Worm (Caenorhabditis elegans) whole organism, early embryonic: ENCODE data around the gene Y43F8B.7.
A peak's percentile ranks its signal among the peaks of the same experiment; 100 is the strongest.

ENCODE experiments used
- B0310.2 ChIP-seq: sonication (generic microtip); optimal IDR thresholded peaks from 2 replicates; lab custom pipeline; 2016; ENCODE audit warnings: mild to moderate bottlenecking, missing genetic modification characterization, missing compliant biosample characterization
- F13C5.2 ChIP-seq: sonication (generic microtip); optimal IDR thresholded peaks from 2 replicates; lab custom pipeline; 2017; ENCODE audit warnings: mild to moderate bottlenecking, missing genetic modification characterization, inconsistent platforms, missing compliant biosample characterization
- aly-1 ChIP-seq: sonication (generic microtip); optimal IDR thresholded peaks from 2 replicates; lab custom pipeline; 2016; ENCODE audit warnings: missing genetic modification characterization, missing compliant biosample characterization
- ama-1 ChIP-seq: fragments of 150-350 bp; optimal IDR thresholded peaks from 2 replicates; lab custom pipeline; 2014
- ceh-13 ChIP-seq: fragments of 200-800 bp; sonication (Bioruptor generic); optimal IDR thresholded peaks from 2 replicates; lab custom pipeline; 2018; ENCODE audit warnings: mild to moderate bottlenecking, missing genetic modification characterization, missing compliant biosample characterization
- ceh-36 ChIP-seq: sonication (generic microtip); optimal IDR thresholded peaks from 2 replicates; lab custom pipeline; 2016; ENCODE audit warnings: missing genetic modification characterization, inconsistent platforms, missing compliant biosample characterization
- ets-7 ChIP-seq: sonication (generic microtip); optimal IDR thresholded peaks from 2 replicates; lab custom pipeline; 2016; ENCODE audit warnings: missing genotype, missing genetic modification characterization, missing compliant biosample characterization
- flt-1 ChIP-seq: fragments of 200-800 bp; sonication (Bioruptor generic); IDR thresholded peaks from 2 replicates; pipeline ENCODE4 v1.3.6; 2022; ENCODE audit warnings: missing genetic modification characterization, missing compliant biosample characterization
- hmbx-1 ChIP-seq: sonication (generic microtip); optimal IDR thresholded peaks from 2 replicates; lab custom pipeline; 2016; ENCODE audit warnings: mild to moderate bottlenecking, missing genetic modification characterization, missing compliant biosample characterization
- hmg-4 ChIP-seq: fragments of 200-800 bp; sonication (Bioruptor generic); optimal IDR thresholded peaks from 2 replicates; lab custom pipeline; 2018; ENCODE audit warnings: mild to moderate bottlenecking, missing genetic modification characterization, missing compliant biosample characterization
- hnd-1 ChIP-seq: sonication (generic microtip); optimal IDR thresholded peaks from 2 replicates; lab custom pipeline; 2016; ENCODE audit warnings: missing genetic modification characterization, missing compliant biosample characterization
- pes-1 ChIP-seq: fragments of 200-800 bp; sonication (Bioruptor generic); IDR thresholded peaks from 2 replicates; pipeline ENCODE4 v1.3.6; 2022; ENCODE audit warnings: missing genetic modification reagents, missing genetic modification characterization, missing compliant biosample characterization
- scrt-1 ChIP-seq: fragments of 200-800 bp; sonication (Bioruptor generic); IDR thresholded peaks from 2 replicates; pipeline ENCODE4 v1.3.6; 2022; ENCODE audit warnings: missing genetic modification characterization, missing compliant biosample characterization
- sea-1 ChIP-seq: fragments of 200-800 bp; sonication (Bioruptor generic); conservative IDR thresholded peaks from 2 replicates; pipeline ENCODE4 v1.3.6; 2022; ENCODE audit warnings: missing genetic modification characterization, missing compliant biosample characterization
- tbx-11 ChIP-seq: fragments of 200-800 bp; sonication (Bioruptor generic); IDR thresholded peaks from 2 replicates; pipeline ENCODE4 v1.3.6; 2022; ENCODE audit warnings: missing genetic modification characterization, missing compliant biosample characterization
- tbx-37 ChIP-seq: fragments of 200-800 bp; sonication (Bioruptor generic); conservative IDR thresholded peaks from 2 replicates; pipeline ENCODE4 v1.3.6; 2022; ENCODE audit warnings: missing genetic modification reagents, missing genetic modification characterization, missing compliant biosample characterization
- tra-4 ChIP-seq: sonication (generic microtip); optimal IDR thresholded peaks from 2 replicates; lab custom pipeline; 2017; ENCODE audit warnings: missing genetic modification characterization, missing compliant biosample characterization

Gene Y43F8B.7

DNA sequence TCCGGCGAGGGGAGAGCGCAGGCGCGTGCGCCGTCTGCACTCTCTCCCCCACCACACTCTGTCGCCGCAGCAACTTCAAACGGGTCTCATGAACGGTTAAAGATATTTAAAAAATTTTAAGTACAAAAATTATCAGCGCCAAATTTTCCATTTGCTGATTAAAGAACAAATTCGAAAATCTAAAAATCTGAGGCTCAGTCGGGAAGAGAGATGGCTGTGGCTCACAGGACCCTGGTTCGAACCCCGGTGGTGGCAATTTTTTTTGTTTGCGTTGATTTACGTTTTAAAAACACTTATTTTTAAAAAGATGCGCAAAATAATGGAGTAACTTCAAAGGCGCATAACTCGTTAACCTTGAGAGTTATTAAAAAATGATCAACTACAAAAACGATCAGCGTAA is 6.5 kb downstream of the Y43F8B.7 start:
- no peak for TF ChIP-seq ceh-13 (GFP tag; lab: Kevin White, UChicago)
- no peak for TF ChIP-seq tra-4 (tag; lab: Kevin White, UChicago)
- TF ChIP-seq tbx-37 (GFP tag; lab: Robert Waterston, UW), result no peak
- no peak for TF ChIP-seq F13C5.2 (tag; lab: Kevin White, UChicago)
- no peak for TF ChIP-seq ama-1 (lab: Kevin White, UChicago)
- TF ChIP-seq pes-1 (GFP tag; lab: Robert Waterston, UW), result no peak
- TF ChIP-seq flt-1 (GFP tag; lab: Robert Waterston, UW), result no peak
- TF ChIP-seq ceh-36 (tag; lab: Kevin White, UChicago), result no peak
- TF ChIP-seq ets-7 (tag; lab: Kevin White, UChicago), result no peak
- TF ChIP-seq aly-1 (tag; lab: Kevin White, UChicago), result no peak
- no peak for TF ChIP-seq hmg-4 (GFP tag; lab: Kevin White, UChicago)
- TF ChIP-seq scrt-1 (GFP tag; lab: Robert Waterston, UW), result no peak
- no peak for TF ChIP-seq tbx-11 (GFP tag; lab: Robert Waterston, UW)
- TF ChIP-seq sea-1 (GFP tag; lab: Robert Waterston, UW), result no peak
- no peak for TF ChIP-seq hmbx-1 (tag; lab: Kevin White, UChicago)
- no peak for TF ChIP-seq hnd-1 (tag; lab: Kevin White, UChicago)
- TF ChIP-seq B0310.2 (tag; lab: Kevin White, UChicago), result no peak

ce11 chrV:19501389-19501788 is 10.8 kb downstream of the Y43F8B.7 start:
- no peak for TF ChIP-seq aly-1 (tag; lab: Kevin White, UChicago)
- TF ChIP-seq hmbx-1 (tag; lab: Kevin White, UChicago), result no peak

- TF ChIP-seq ceh-36 (tag; lab: Kevin White, UChicago) (peak; percentile 72), scrt-1 (GFP tag; lab: Robert Waterston, UW) (no peak)
Measured at ce11 chrV:19502579-19503151, 12.1 kb downstream of the Y43F8B.7 start, which contains the start of gene Y43F8B.3. TSS of gene Y43F8B.3 (plus strand) at chrV:19503101.

DNA sequence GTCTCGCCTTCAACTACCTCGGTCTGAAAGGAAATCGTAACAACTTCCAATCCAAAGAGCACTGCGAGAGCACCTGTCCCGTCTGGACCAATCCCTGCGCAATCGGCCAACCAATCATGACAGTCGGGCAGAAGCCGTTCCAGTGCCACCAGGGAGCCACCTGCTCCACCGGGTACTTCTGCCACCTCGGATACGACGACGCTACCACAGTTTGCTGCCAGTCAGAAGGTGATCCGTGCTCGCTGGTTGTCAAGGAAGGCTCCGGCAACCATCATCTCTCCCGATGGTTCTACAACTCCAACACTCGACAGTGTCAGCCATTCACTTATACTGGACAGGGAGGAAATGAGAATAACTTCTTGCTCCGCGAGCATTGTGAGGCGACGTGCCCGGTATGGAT is 18.5 kb downstream of the Y43F8B.7 start:
- TF ChIP-seq ama-1 (lab: Kevin White, UChicago) (no peak), F13C5.2 (tag; lab: Kevin White, UChicago) (no peak), flt-1 (GFP tag; lab: Robert Waterston, UW) (no peak), sea-1 (GFP tag; lab: Robert Waterston, UW) (no peak), pes-1 (GFP tag; lab: Robert Waterston, UW) (no peak), tbx-37 (GFP tag; lab: Robert Waterston, UW) (no peak), ceh-36 (tag; lab: Kevin White, UChicago) (no peak), tra-4 (tag; lab: Kevin White, UChicago) (no peak), scrt-1 (GFP tag; lab: Robert Waterston, UW) (no peak)

- TF ChIP-seq scrt-1 (GFP tag; lab: Robert Waterston, UW) (no peak), pes-1 (GFP tag; lab: Robert Waterston, UW) (no peak), ceh-36 (tag; lab: Kevin White, UChicago) (peak; percentile 87), F13C5.2 (tag; lab: Kevin White, UChicago) (no peak), tbx-37 (GFP tag; lab: Robert Waterston, UW) (no peak)
Measured at ce11 chrV:19510352-19510751, 19.8 kb downstream of the Y43F8B.7 start.

ce11 chrV:19510925-19511324 is 20.4 kb downstream of the Y43F8B.7 start:
- TF ChIP-seq hmbx-1 (tag; lab: Kevin White, UChicago), result no peak
- no peak for TF ChIP-seq ceh-13 (GFP tag; lab: Kevin White, UChicago)

DNA sequence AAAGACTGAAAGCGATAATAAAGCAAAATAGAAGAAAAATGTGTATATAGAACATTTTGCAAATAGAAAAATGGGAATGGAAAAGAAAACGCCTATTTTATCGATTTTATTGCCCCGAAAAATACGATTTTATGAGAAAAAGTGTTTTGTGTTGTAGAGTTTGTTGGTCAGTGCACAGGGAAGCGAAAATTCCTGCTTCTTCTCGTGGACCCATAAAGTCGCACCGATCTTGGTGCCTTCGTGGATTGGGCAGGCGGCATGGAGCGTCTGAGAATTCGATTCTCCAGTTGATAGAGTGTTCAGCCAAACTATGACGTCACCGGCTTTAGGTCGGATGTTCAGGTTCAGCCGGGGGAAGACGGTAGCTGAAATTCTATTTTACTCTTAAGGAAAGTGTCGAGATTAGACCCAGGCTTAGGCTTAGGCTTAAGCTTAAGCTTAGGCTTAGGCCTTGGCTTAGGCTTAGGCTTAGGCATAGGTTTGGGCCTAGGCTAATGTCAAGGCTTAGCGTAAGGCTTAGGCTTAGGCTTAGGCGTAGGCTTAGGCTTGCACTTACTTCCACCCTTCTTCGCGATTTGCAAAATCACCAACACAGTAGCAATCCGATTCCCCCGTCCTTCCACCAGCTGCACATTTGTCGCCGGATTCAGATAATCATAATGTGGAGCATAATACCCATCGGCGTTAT is 21.8 kb downstream of the Y43F8B.7 start, which contains the start of gene Y43F8B.19:
TSS of gene Y43F8B.19 (minus strand) at position 51 of the 688 bp plus-strand sequence.
- TF ChIP-seq hmg-4 (GFP tag; lab: Kevin White, UChicago) (no peak), ceh-36 (tag; lab: Kevin White, UChicago) (peak; percentile 63)

ce11 chrV:19513552-19513951 is 23.0 kb downstream of the Y43F8B.7 start, which contains the start of gene phy-4:
TSS of gene phy-4 (minus strand) at chrV:19513652.
- TF ChIP-seq tra-4 (tag; lab: Kevin White, UChicago) (no peak), ets-7 (tag; lab: Kevin White, UChicago) (no peak), sea-1 (GFP tag; lab: Robert Waterston, UW) (no peak)
